Fruit fly (Drosophila melanogaster) whole organism, embryonic: ENCODE data around the gene CG32855.
A peak's percentile ranks its signal among the peaks of the same experiment; 100 is the strongest.

Experiments
- CG10147 ChIP-seq: fragments of 200-800 bp; sonication (Bioruptor generic); optimal IDR thresholded peaks from 2 replicates; lab custom pipeline; 2019; ENCODE audit warnings: missing biosample characterization, mild to moderate bottlenecking, missing genetic modification characterization, moderate library complexity
- CG1024 ChIP-seq: fragments of 200-800 bp; sonication (Bioruptor generic); IDR thresholded peaks from 2 replicates; pipeline ENCODE4 v1.3.6; 2022; ENCODE audit warnings: missing biosample characterization, missing genetic modification characterization
- CG11085 ChIP-seq: fragments of 200-800 bp; sonication (Bioruptor generic); IDR thresholded peaks from 2 replicates; pipeline ENCODE4 v1.3.6; 2022; ENCODE audit warnings: missing biosample characterization, missing genetic modification characterization
- CG11723 ChIP-seq: fragments of 200-800 bp; sonication (Bioruptor generic); optimal IDR thresholded peaks from 2 replicates; lab custom pipeline; 2017; ENCODE audit warnings: missing biosample characterization, mild to moderate bottlenecking, missing genetic modification characterization
- CG12155 ChIP-seq: fragments of 200-800 bp; sonication (Bioruptor generic); optimal IDR thresholded peaks from 3 replicates; lab custom pipeline; 2016; ENCODE audit warnings: missing biosample characterization, missing genetic modification characterization
- CG12299 ChIP-seq: fragments of 200-800 bp; sonication (Bioruptor generic); optimal IDR thresholded peaks from 2 replicates; lab custom pipeline; 2018; ENCODE audit warnings: missing biosample characterization, mild to moderate bottlenecking, missing genetic modification characterization
- CG12942 ChIP-seq: fragments of 200-800 bp; sonication (Bioruptor generic); optimal IDR thresholded peaks from 3 replicates; lab custom pipeline; 2016; ENCODE audit warnings: missing biosample characterization, missing genetic modification characterization
- CG14050 ChIP-seq: fragments of 200-800 bp; sonication (Bioruptor generic); IDR thresholded peaks from 3 replicates; pipeline ENCODE4 v1.3.6; 2022; ENCODE audit warnings: missing biosample characterization, missing genetic modification characterization
- CG14441 ChIP-seq: fragments of 200-800 bp; sonication (Bioruptor generic); IDR thresholded peaks from 2 replicates; pipeline ENCODE4 v1.3.6; 2022; ENCODE audit warnings: missing biosample characterization, missing genetic modification characterization
- CG31388 ChIP-seq: fragments of 200-800 bp; sonication (Bioruptor generic); optimal IDR thresholded peaks from 2 replicates; lab custom pipeline; 2016; ENCODE audit warnings: missing biosample characterization, missing genetic modification characterization
- CG34224 ChIP-seq: fragments of 200-800 bp; sonication (Bioruptor generic); IDR thresholded peaks from 3 replicates; pipeline ENCODE4 v1.3.6; 2022; ENCODE audit warnings: missing biosample characterization, missing genetic modification characterization; ENCODE audit not compliant: partially characterized antibody
- CG4730 ChIP-seq: fragments of 200-800 bp; sonication (Bioruptor generic); IDR thresholded peaks from 2 replicates; pipeline ENCODE4 v1.3.6; 2022; ENCODE audit warnings: missing biosample characterization, missing genetic modification characterization
- CG5953 ChIP-seq: fragments of 200-800 bp; sonication (Bioruptor generic); IDR thresholded peaks from 2 replicates; pipeline ENCODE4 v1.3.6; 2022; ENCODE audit warnings: missing biosample characterization, missing genetic modification characterization
- CG7357 ChIP-seq: fragments of 200-800 bp; sonication (Bioruptor generic); IDR thresholded peaks from 3 replicates; pipeline ENCODE4 v1.3.6; 2022; ENCODE audit warnings: missing biosample characterization, missing genetic modification characterization
- CG8281 ChIP-seq: fragments of 200-800 bp; sonication (Bioruptor generic); optimal IDR thresholded peaks from 2 replicates; lab custom pipeline; 2018; ENCODE audit warnings: missing biosample characterization, mild to moderate bottlenecking, missing genetic modification characterization, moderate library complexity
- CG8924 ChIP-seq: fragments of 200-800 bp; optimal IDR thresholded peaks from 3 replicates; lab custom pipeline; 2019; ENCODE audit warnings: missing biosample characterization, mild to moderate bottlenecking, missing genetic modification characterization, moderate library complexity
- D ChIP-seq, 2 experiments: fragments of 200-800 bp in 1 of 2; fragments of >200 bp in 1 of 2; sonication (Bioruptor generic) in 1 of 2; optimal IDR thresholded peaks; 2 replicates in 1 of 2; 3 replicates in 1 of 2; lab custom pipeline; 2017; ENCODE audit warnings: mild to moderate bottlenecking in 1 of 2, missing biosample characterization in 1 of 2, missing genetic modification characterization in 1 of 2, missing genetic modification reagents in 1 of 2
- Dip2 ChIP-seq: fragments of 200-800 bp; sonication (Bioruptor generic); IDR thresholded peaks from 2 replicates; pipeline ENCODE4 v1.3.6; 2022; ENCODE audit warnings: missing biosample characterization, missing genetic modification characterization
- E2f1 ChIP-seq: fragments of 200-800 bp; sonication (Bioruptor generic); IDR thresholded peaks from 2 replicates; pipeline ENCODE4 v1.3.6; 2022; ENCODE audit warnings: missing biosample characterization, missing genetic modification characterization
- Eip74EF ChIP-seq, 2 experiments: fragments of 200-800 bp in 1 of 2; fragments of >200 bp in 1 of 2; sonication (Bioruptor generic) in 1 of 2; optimal IDR thresholded peaks; 2 replicates each; lab custom pipeline; 2017 to 2019; ENCODE audit warnings: missing biosample characterization in 2 of 2, missing genetic modification characterization in 2 of 2, mild to moderate bottlenecking in 1 of 2, moderate library complexity in 1 of 2
- Elba2 ChIP-seq: fragments of 200-800 bp; sonication (Bioruptor generic); optimal IDR thresholded peaks from 3 replicates; lab custom pipeline; 2016; ENCODE audit warnings: missing biosample characterization, missing genetic modification characterization
- H15 ChIP-seq: fragments of 200-800 bp; sonication (Bioruptor generic); IDR thresholded peaks from 3 replicates; pipeline ENCODE4 v1.3.6; 2022; ENCODE audit warnings: missing biosample characterization, missing genetic modification characterization
- HHEX ChIP-seq: fragments of 200-800 bp; sonication (Bioruptor generic); optimal IDR thresholded peaks from 3 replicates; lab custom pipeline; 2017; ENCODE audit warnings: missing biosample characterization, mild to moderate bottlenecking, missing genetic modification characterization, missing genetic modification reagents
- Hr3 ChIP-seq: fragments of 200-800 bp; sonication (Bioruptor generic); optimal IDR thresholded peaks from 3 replicates; lab custom pipeline; 2016; ENCODE audit warnings: missing biosample characterization, missing genetic modification characterization
- Max ChIP-seq: fragments of 200-800 bp; sonication (Bioruptor generic); optimal IDR thresholded peaks from 2 replicates; lab custom pipeline; 2016; ENCODE audit warnings: missing biosample characterization, mild to moderate bottlenecking, missing genetic modification characterization
- Poxn ChIP-seq: fragments of 200-800 bp; sonication (Bioruptor generic); IDR thresholded peaks from 2 replicates; pipeline ENCODE4 v1.3.6; 2022; ENCODE audit warnings: missing biosample characterization, missing genetic modification characterization
- Ravus ChIP-seq: fragments of 200-800 bp; sonication (Bioruptor generic); IDR thresholded peaks from 2 replicates; pipeline ENCODE4 v1.3.6; 2022; ENCODE audit warnings: missing biosample characterization, missing genetic modification characterization
- Sin3A ChIP-seq: fragments of >200 bp; optimal IDR thresholded peaks from 2 replicates; lab custom pipeline; 2018
- Six4 ChIP-seq: fragments of 200-800 bp; sonication (Bioruptor generic); optimal IDR thresholded peaks from 2 replicates; lab custom pipeline; 2016; ENCODE audit warnings: missing biosample characterization, missing genetic modification characterization
- Sox102F ChIP-seq: fragments of 200-800 bp; sonication (Bioruptor generic); optimal IDR thresholded peaks from 2 replicates; lab custom pipeline; 2018; ENCODE audit warnings: missing biosample characterization, mild to moderate bottlenecking, missing genetic modification characterization, moderate library complexity
- Tbp ChIP-seq: fragments of >200 bp; optimal IDR thresholded peaks from 2 replicates; lab custom pipeline; 2018; ENCODE audit warnings: missing biosample characterization, missing genetic modification characterization
- abd-A ChIP-seq: fragments of 200-800 bp; sonication (Bioruptor generic); optimal IDR thresholded peaks from 3 replicates; lab custom pipeline; 2019; ENCODE audit warnings: missing biosample characterization, mild to moderate bottlenecking, missing genetic modification characterization, moderate library complexity
- az2 ChIP-seq: fragments of 200-800 bp; sonication (Bioruptor generic); optimal IDR thresholded peaks from 3 replicates; lab custom pipeline; 2016; ENCODE audit warnings: missing biosample characterization, missing genetic modification characterization
- cato ChIP-seq: fragments of 200-800 bp; sonication (Bioruptor generic); optimal IDR thresholded peaks from 2 replicates; lab custom pipeline; 2016; ENCODE audit warnings: missing biosample characterization, missing genetic modification characterization, borderline replicate concordance
- ci ChIP-seq: fragments of 200-800 bp; sonication (Bioruptor generic); IDR thresholded peaks from 3 replicates; pipeline ENCODE4 v1.3.6; 2022; ENCODE audit warnings: missing biosample characterization, missing genetic modification characterization
- crp ChIP-seq, 2 experiments: fragments of 200-800 bp; sonication (Bioruptor generic); optimal IDR thresholded peaks; 2 replicates in 1 of 2; 3 replicates in 1 of 2; lab custom pipeline; 2017; ENCODE audit warnings: missing biosample characterization in 2 of 2, missing genetic modification characterization in 2 of 2, mild to moderate bottlenecking in 1 of 2, moderate library complexity in 1 of 2
- da ChIP-seq: fragments of 200-800 bp; sonication (Bioruptor generic); optimal IDR thresholded peaks from 2 replicates; lab custom pipeline; 2016; ENCODE audit warnings: missing biosample characterization, missing genetic modification characterization
- disco-r ChIP-seq: fragments of 200-800 bp; sonication (Bioruptor generic); optimal IDR thresholded peaks from 2 replicates; lab custom pipeline; 2016; ENCODE audit warnings: missing biosample characterization, missing genetic modification characterization
- eve ChIP-seq, 2 experiments: fragments of >200 bp; optimal IDR thresholded peaks; 2 replicates each; lab custom pipeline; 2017; ENCODE audit warnings: missing biosample characterization in 2 of 2, missing genetic modification characterization in 2 of 2
- exex ChIP-seq: fragments of 200-800 bp; sonication (Bioruptor generic); optimal IDR thresholded peaks from 4 replicates; lab custom pipeline; 2018; ENCODE audit warnings: missing biosample characterization, mild to moderate bottlenecking, missing genetic modification characterization, moderate library complexity
- h ChIP-seq: fragments of >200 bp; optimal IDR thresholded peaks from 2 replicates; lab custom pipeline; 2017
- ken ChIP-seq: fragments of 200-800 bp; sonication (Bioruptor generic); IDR thresholded peaks from 3 replicates; pipeline ENCODE4 v1.3.6; 2022; ENCODE audit warnings: missing biosample characterization, missing genetic modification characterization
- odd ChIP-seq: fragments of 200-800 bp; sonication (Bioruptor generic); optimal IDR thresholded peaks from 2 replicates; lab custom pipeline; 2017; ENCODE audit warnings: missing biosample characterization, mild to moderate bottlenecking, missing genetic modification characterization
- sc ChIP-seq, 3 experiments: fragments of >200 bp in 2 of 3; fragments of 200-800 bp in 1 of 3; sonication (Bioruptor generic) in 1 of 3; optimal IDR thresholded peaks; 2 replicates in 2 of 3; 3 replicates in 1 of 3; lab custom pipeline; 2017; ENCODE audit warnings: mild to moderate bottlenecking in 1 of 3, missing biosample characterization in 1 of 3, missing genetic modification characterization in 1 of 3, missing genetic modification reagents in 1 of 3
- slbo ChIP-seq: fragments of 200-800 bp; sonication (Bioruptor generic); IDR thresholded peaks from 2 replicates; pipeline ENCODE4 v1.3.6; 2022; ENCODE audit warnings: missing biosample characterization, missing genetic modification characterization
- slp2 ChIP-seq: fragments of 200-800 bp; sonication (Bioruptor generic); optimal IDR thresholded peaks from 2 replicates; lab custom pipeline; 2016; ENCODE audit warnings: missing biosample characterization, missing genetic modification characterization
- tap ChIP-seq: fragments of 200-800 bp; optimal IDR thresholded peaks from 3 replicates; lab custom pipeline; 2019; ENCODE audit warnings: missing biosample characterization, mild to moderate bottlenecking, missing genetic modification characterization, moderate library complexity
- tin ChIP-seq: fragments of 200-800 bp; sonication (Bioruptor generic); optimal IDR thresholded peaks from 3 replicates; lab custom pipeline; 2016; ENCODE audit warnings: missing biosample characterization, missing genetic modification characterization
- trh ChIP-seq: fragments of 200-800 bp; sonication (Bioruptor generic); optimal IDR thresholded peaks from 2 replicates; lab custom pipeline; 2016; ENCODE audit warnings: missing biosample characterization, missing genetic modification characterization
- yki ChIP-seq: fragments of >200 bp; optimal IDR thresholded peaks from 3 replicates; lab custom pipeline; 2018

Gene CG32855

DNA sequence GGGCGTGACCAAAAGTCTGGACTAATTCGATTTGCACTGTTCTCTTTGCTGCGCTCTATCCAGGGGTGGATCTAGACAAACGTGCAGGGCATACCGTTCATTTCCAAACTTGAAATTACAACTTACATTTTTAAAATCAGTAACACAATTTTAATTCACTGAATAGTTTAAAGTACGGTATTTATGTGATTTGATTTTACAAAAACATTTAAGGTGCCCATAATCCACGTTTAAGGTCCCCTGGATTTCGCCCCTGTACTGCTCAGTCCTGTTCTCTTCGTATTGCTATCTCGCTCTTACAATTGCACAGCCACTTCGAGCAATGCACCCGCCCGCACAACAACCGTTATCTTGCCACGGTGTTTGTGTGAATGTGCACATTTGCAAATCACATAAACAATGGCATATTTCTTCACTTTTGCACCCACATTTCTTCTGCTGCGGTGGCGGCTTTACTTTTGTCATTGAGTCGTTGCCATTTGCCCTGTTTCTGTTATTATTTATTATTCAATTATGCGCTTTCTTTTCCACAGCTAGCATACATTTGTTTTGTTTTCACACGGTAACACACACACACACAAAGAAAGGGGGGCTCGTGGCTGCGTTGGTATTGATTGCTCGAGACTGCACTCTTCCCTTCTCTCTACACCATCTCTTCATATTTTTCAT lies 17.0 kb upstream of the CG32855 start (continued):
- TF ChIP-seq CG4730 (GFP tag; lab: Robert Waterston, UW) (peak; percentile 80), CG10147 (GFP tag; lab: Kevin White, UChicago) (peak; percentile 38), D (optimal IDR thresholded peaks at IDR 0.05; lab: Kevin White, UChicago) (no peak), D (GFP tag; optimal IDR thresholded peaks at IDR 0.05; lab: Kevin White, UChicago) (peak; percentile 76), E2f1 (GFP tag; lab: Robert Waterston, UW) (peak; percentile 78), CG7357 (GFP tag; lab: Robert Waterston, UW) (peak; percentile 79; the same call in 2 of the 3 replicates), Elba2 (no peak), da (no peak), sc (optimal IDR thresholded peaks at IDR 0.05; lab: Kevin White, UChicago) (no peak), sc (GFP tag; optimal IDR thresholded peaks at IDR 0.05; lab: Kevin White, UChicago) (peak; percentile 58), h (no peak), CG12942 (GFP tag; lab: Kevin White, UChicago) (peak; percentile 45), Six4 (GFP tag; lab: Kevin White, UChicago) (peak; percentile 57), Poxn (GFP tag; lab: Robert Waterston, UW) (no peak), ken (peak; percentile 79), CG12299 (peak; percentile 19), Tbp (GFP tag; lab: Kevin White, UChicago) (no peak), Dip2 (GFP tag; lab: Robert Waterston, UW) (no peak), CG8924 (tag; lab: Kevin White, UChicago) (peak; percentile 78), CG11723 (GFP tag; lab: Kevin White, UChicago) (peak; percentile 46), Eip74EF (GFP tag; optimal IDR thresholded peaks at IDR 0.05; lab: Kevin White, UChicago) (peak in 1 of 2 experiments; percentile 30), Sin3A (no peak), disco-r (GFP tag; lab: Kevin White, UChicago) (peak; percentile 33), Hr3 (GFP tag; lab: Kevin White, UChicago) (peak; percentile 74), slp2 (peak; percentile 47), CG11085 (peak; percentile 54; the same call in 1 of the 2 replicates), exex (no peak), eve (GFP tag; optimal IDR thresholded peaks at IDR 0.05; lab: Kevin White, UChicago) (no peak), yki (lab: Kevin White, UChicago) (no peak), cato (GFP tag; lab: Kevin White, UChicago) (peak; percentile 60), CG8281 (peak; percentile 39), CG5953 (GFP tag; lab: Robert Waterston, UW) (no peak), abd-A (tag; lab: Kevin White, UChicago) (no peak), Sox102F (GFP tag; lab: Kevin White, UChicago) (peak; percentile 85), H15 (GFP tag; lab: Robert Waterston, UW) (peak; percentile 84), ci (GFP tag; lab: Robert Waterston, UW) (peak; percentile 89), CG14050 (GFP tag; lab: Robert Waterston, UW) (peak; percentile 57), CG12155 (GFP tag; lab: Kevin White, UChicago) (peak; percentile 60), Max (GFP tag; lab: Kevin White, UChicago) (peak; percentile 70), slbo (peak; percentile 64), odd (GFP tag; lab: Kevin White, UChicago) (peak; percentile 8), CG14441 (peak; percentile 61), CG31388 (GFP tag; lab: Kevin White, UChicago) (peak; percentile 58), trh (peak; percentile 32), HHEX (GFP tag; lab: Kevin White, UChicago) (peak; percentile 64), tin (GFP tag; lab: Kevin White, UChicago) (peak; percentile 80), tap (tag; lab: Kevin White, UChicago) (peak; percentile 70), Ravus (no peak; the same call in 1 of the 2 replicates), CG34224 (GFP tag; lab: Robert Waterston, UW) (no peak), crp (GFP tag; optimal IDR thresholded peaks at IDR 0.05; lab: Kevin White, UChicago) (no peak), az2 (GFP tag; lab: Kevin White, UChicago) (peak; percentile 81), CG1024 (peak; percentile 40; the same call in 1 of the 2 replicates)
